Worm (Caenorhabditis elegans) whole organism, L4/young adult: ENCODE measurements around the gene C49F5.8.

Source experiments
- W03F9.2 ChIP-seq: fragments of 150-350 bp; optimal IDR thresholded peaks from 2 replicates; lab custom pipeline; 2014; ENCODE audit warnings: missing biosample characterization, missing genetic modification characterization
- dao-5 ChIP-seq: sonication (generic microtip); optimal IDR thresholded peaks from 2 replicates; lab custom pipeline; 2016; ENCODE audit warnings: missing genotype, missing genetic modification characterization, moderate library complexity, missing compliant biosample characterization
- him-1 ChIP-seq: sonication (generic microtip); optimal IDR thresholded peaks from 2 replicates; lab custom pipeline; 2016; ENCODE audit warnings: missing genotype, missing genetic modification reagents, missing genetic modification characterization, missing compliant biosample characterization

DNA sequence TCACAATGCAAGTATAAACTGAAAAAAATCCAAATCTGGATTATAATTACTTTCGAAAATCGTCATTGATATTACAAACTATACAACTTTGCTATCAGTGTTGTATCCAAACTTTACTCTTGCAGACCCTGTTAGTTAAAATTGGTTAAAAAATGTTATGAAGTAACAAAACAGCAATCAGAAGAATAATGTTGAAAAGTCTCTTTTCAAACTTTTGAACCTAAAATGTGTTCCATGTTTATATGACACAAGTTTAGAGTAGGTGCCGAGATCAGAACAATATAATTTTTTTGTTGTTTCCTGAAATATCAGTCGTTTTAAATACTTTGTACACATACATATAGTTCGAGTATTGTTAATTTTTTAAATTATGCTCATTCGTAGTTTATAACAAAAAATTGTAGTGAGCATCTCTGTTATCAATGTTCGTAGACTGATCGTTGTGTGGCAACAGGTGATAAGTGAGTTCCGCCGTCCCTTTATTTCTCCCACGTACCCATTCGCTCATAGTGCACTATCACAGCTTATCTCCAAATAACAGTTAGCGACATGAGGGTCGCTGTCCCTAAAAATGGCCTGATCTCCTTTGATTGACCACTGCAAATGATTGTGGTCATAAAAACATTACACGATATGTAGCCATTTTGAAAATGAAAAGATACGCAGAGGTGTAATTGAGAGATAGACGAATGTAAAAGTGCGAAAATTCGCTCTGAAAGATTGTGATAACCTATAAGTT, 2.3 kb downstream of the C49F5.8 start:
- TF ChIP-seq him-1 (tag; lab: Kevin White, UChicago), result no peak
- TF ChIP-seq W03F9.2 (tag; lab: Kevin White, UChicago), result no peak
- TF ChIP-seq dao-5, result no peak
